Fruit fly (Drosophila melanogaster): ENCODE measurements around the gene CG42465.

The CG42465 gene

DNA sequence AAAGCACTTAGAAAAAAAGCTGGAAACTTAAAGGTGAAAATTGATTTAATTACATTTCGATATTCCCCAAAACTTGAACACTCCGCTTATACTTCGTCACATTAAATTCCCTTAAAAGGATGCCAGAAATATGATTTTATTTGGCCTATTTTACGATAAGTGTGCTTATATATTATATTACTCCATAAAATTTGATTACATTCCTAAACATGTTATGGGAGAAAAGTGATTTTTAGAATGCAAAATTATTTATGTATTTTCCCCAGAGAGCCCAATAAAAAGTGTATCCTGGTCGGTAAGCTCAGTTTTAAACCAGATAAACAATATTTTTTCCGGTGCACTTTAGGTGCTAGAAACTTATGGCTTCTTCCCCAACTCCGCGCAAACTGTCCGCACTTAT, 37.7 kb downstream of the CG42465 start:
- TF ChIP-seq CG14655 (GFP tag; optimal IDR thresholded peaks at IDR 0.05) (peak; percentile 44), fd96Ca (GFP tag; IDR thresholded peaks at IDR 0.05) (no peak), CG8301 (tag; optimal IDR thresholded peaks at IDR 0.05) (peak; percentile 39), CG9948 (tag; optimal IDR thresholded peaks at IDR 0.05) (peak; percentile 24), D1 (tag; optimal IDR thresholded peaks at IDR 0.05) (no peak), Pif1B (GFP tag; optimal IDR thresholded peaks at IDR 0.05) (peak; percentile 9), CG8159 (tag; optimal IDR thresholded peaks at IDR 0.05) (peak; percentile 28), EcR (GFP tag; optimal IDR thresholded peaks at IDR 0.05) (no peak), Pif1A (GFP tag; optimal IDR thresholded peaks at IDR 0.05) (peak; percentile 3)

DNA sequence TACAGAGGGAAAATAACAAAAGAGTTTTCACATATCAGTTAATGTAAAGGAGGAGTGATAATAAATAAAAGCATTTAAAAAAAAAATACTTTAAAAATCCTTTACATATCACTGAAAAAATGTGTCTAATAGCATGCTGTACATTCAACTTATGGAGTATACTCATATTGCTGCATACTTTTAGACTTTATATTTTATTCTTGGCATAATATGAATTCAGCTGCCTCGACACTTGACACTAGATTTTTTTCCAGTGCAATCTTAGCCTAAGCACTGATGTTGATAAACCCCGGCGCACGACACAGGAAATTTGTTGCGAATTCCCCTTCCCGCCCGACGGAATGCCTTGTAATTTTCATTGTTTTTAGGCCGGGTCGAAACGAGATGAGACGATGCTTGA, 40.4 kb downstream of the CG42465 start:
- TF ChIP-seq D1 (tag; optimal IDR thresholded peaks at IDR 0.05) (no peak), CG4496 (GFP tag; IDR thresholded peaks at IDR 0.05) (no peak), CG15710 (tag; optimal IDR thresholded peaks at IDR 0.05) (no peak), CG12605 (GFP tag; IDR thresholded peaks at IDR 0.05) (no peak)

DNA sequence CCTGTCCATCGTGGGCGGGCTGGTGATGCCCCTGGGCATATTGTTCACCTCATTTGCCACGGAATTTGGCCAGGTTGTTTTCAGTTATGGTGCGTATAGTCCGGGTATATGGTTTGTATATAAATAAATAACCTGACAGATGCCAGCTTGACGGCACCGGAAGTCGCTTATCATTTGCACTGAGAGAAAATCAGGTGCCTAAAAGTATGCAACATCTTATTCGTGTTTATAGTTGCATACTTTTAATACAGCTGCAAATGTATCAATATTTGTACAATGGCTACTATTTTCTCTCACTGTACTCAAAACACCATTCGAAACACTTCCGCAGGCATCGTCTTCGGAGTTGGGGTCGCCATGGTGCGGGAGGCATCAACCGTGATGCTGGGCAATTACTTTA, 48.7 kb downstream of the CG42465 start:
- TF ChIP-seq CG32121 (GFP tag; IDR thresholded peaks at IDR 0.05) (no peak), EcR (GFP tag; optimal IDR thresholded peaks at IDR 0.05) (no peak), CG12605 (GFP tag; IDR thresholded peaks at IDR 0.05) (0 out of 2 replicates have a peak, but pooled peaks have one; percentile 11), CG14655 (GFP tag; optimal IDR thresholded peaks at IDR 0.05) (no peak), CG4496 (GFP tag; IDR thresholded peaks at IDR 0.05) (peak; percentile 65; the same call in 1 of the 3 replicates), Ets98B (GFP tag; IDR thresholded peaks at IDR 0.05) (no peak), CG8301 (tag; optimal IDR thresholded peaks at IDR 0.05) (no peak), CG17806 (tag; optimal IDR thresholded peaks at IDR 0.05) (no peak), Pif1A (GFP tag; optimal IDR thresholded peaks at IDR 0.05) (no peak), Snoo (tag; optimal IDR thresholded peaks at IDR 0.05) (no peak)

Measured in whole organism, pupa.